Fruit fly (Drosophila melanogaster) whole organism: ENCODE measurements around the gene ck.

ENCODE experiments used
- CG8478 ChIP-seq: fragments of >200 bp; optimal IDR thresholded peaks from 2 replicates; lab custom pipeline; 2018; ENCODE audit warnings: inconsistent platforms
- pan ChIP-seq: fragments of >200 bp; optimal IDR thresholded peaks from 2 replicates; lab custom pipeline; 2017
- usp ChIP-seq: fragments of >200 bp; optimal IDR thresholded peaks from 2 replicates; lab custom pipeline; 2017; ENCODE audit warnings: missing biosample characterization, missing genetic modification characterization, mixed read lengths

DNA sequence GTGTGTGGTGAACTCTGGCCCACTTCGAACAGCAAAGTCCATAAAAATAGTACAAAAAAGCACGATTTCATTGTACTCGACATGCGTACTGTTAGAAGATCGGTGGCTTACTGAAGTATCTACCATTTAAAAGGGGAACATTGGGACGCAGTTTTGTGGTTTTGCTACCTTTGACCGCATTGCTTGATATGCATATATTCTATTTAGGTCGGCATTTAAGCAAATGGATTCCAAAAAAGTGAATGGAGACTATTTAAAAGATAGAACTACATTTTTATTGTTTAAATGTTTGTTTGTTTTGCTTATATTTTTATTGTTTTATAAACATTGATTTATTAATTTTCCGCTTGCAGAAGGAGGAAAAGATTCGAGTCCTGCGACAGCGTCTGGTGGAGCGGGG lies 26.0 kb downstream of the ck start, which contains the start of gene CG31832:
- TF ChIP-seq CG8478 (lab: Kevin White, UChicago) (no peak), pan (lab: Kevin White, UChicago) (no peak), usp (no peak)
